Worm (Caenorhabditis elegans): ENCODE results near the gene ins-1.

The ins-1 gene

DNA sequence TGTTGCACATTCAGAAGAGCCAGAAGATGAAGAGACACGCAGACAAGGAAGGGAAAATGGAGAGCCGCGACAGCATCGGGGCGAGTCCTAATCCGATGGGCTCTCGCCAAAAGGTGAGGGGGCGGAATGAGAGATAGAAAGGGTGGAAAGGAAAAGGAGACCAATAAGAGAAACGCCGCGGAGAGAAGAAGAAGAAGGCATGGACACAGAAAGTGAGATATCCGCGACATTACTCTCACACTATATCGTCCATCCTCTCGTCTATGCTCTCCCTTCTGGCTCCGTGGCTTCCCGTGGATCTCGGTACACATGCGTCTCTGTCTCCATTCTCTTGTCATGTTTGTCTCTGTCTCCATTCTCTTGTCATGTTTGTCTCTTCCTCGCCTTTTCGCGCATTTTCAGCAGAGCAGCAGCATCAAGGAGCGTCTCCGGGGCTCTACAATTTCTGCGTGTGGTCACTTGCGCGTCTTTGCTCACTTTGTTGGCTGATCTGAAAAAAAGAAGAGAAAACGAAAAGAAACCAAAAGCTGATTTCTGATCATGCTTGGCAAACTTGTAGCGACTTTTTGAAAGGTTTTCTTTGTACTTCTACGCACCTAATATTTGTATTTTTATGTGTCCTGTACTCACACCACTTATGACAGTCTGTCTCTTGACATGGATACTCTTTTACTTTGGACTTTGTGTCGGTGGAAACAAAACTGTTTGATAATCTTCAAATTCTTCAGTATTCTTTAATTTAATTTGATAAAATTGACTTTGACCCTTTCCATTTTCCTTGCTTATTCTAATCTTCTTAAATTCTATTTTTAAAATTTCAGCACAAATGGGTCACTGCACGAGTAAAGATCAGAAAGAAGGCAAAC, 33.1 kb upstream of the ins-1 start, which contains the start of gene gpa-7 (continued):
- no peak for TF ChIP-seq skn-1 (tag; optimal IDR thresholded peaks at IDR 0.05)
- TF ChIP-seq T26A8.4 (GFP tag; IDR thresholded peaks at IDR 0.05), result 0 out of 2 replicates have a peak, but pooled peaks have one; percentile 61
- peak; percentile 48 for TF ChIP-seq hlh-30 (tag; optimal IDR thresholded peaks at IDR 0.05; ENCODE audit: insufficient read depth)
- TF ChIP-seq nhr-102 (tag; optimal IDR thresholded peaks at IDR 0.05), result no peak
- TF ChIP-seq nhr-25 (tag; optimal IDR thresholded peaks at IDR 0.05; ENCODE audit: borderline replicate concordance, insufficient read depth), result no peak
- no peak for TF ChIP-seq dpl-1 (GFP tag; optimal IDR thresholded peaks at IDR 0.05)
- TF ChIP-seq ceh-62 (tag; optimal IDR thresholded peaks at IDR 0.05), result no peak
- no peak for TF ChIP-seq Y5F2A.4 (GFP tag; optimal IDR thresholded peaks at IDR 0.05)
- TF ChIP-seq zfp-3 (GFP tag; conservative IDR thresholded peaks at IDR 0.05), result no peak
- no peak for TF ChIP-seq aly-2 (tag; optimal IDR thresholded peaks at IDR 0.05)
- no peak for TF ChIP-seq pha-4 (GFP tag; IDR thresholded peaks at IDR 0.05)
- no peak for TF ChIP-seq pha-4 (tag; optimal IDR thresholded peaks at IDR 0.05)
- TF ChIP-seq nhr-10 (tag; optimal IDR thresholded peaks at IDR 0.05), result no peak
- no peak for TF ChIP-seq F49E8.2 (tag; optimal IDR thresholded peaks at IDR 0.05; ENCODE audit: borderline replicate concordance)
- TF ChIP-seq T20F7.1 (GFP tag; optimal IDR thresholded peaks at IDR 0.05), result no peak
- peak; percentile 45 for TF ChIP-seq ceh-32 (tag; optimal IDR thresholded peaks at IDR 0.05; ENCODE audit: poor library complexity)
- TF ChIP-seq fkh-10 (GFP tag; optimal IDR thresholded peaks at IDR 0.05), result peak; percentile 81
- TF ChIP-seq lin-29 (GFP tag; IDR thresholded peaks at IDR 0.05), result no peak
- no peak for TF ChIP-seq unc-130 (GFP tag; optimal IDR thresholded peaks at IDR 0.05)
- no peak for TF ChIP-seq dmd-9 (GFP tag; IDR thresholded peaks at IDR 0.05)
- no peak for TF ChIP-seq hlh-11 (tag; optimal IDR thresholded peaks at IDR 0.05)
- TF ChIP-seq tra-1 (GFP tag; IDR thresholded peaks at IDR 0.05), result no peak
- TF ChIP-seq F10B5.3 (tag; optimal IDR thresholded peaks at IDR 0.05), result no peak
- no peak for TF ChIP-seq mxl-2 (GFP tag; conservative IDR thresholded peaks at IDR 0.05)
- TF ChIP-seq zag-1 (tag; optimal IDR thresholded peaks at IDR 0.05), result no peak
- no peak for TF ChIP-seq nhr-77 (tag; optimal IDR thresholded peaks at IDR 0.05)
- no peak for TF ChIP-seq ceh-82 (tag; optimal IDR thresholded peaks at IDR 0.05)
- TF ChIP-seq mdt-29 (GFP tag; IDR thresholded peaks at IDR 0.05), result no peak
- TF ChIP-seq unc-39 (tag; optimal IDR thresholded peaks at IDR 0.05), result no peak
- TF ChIP-seq nhr-76 (tag; optimal IDR thresholded peaks at IDR 0.05), result no peak
- no peak for TF ChIP-seq mes-2 (tag; optimal IDR thresholded peaks at IDR 0.05; ENCODE audit: poor library complexity, severe bottlenecking)
- TF ChIP-seq ZK337.2 (GFP tag; IDR thresholded peaks at IDR 0.05), result no peak
- no peak for TF ChIP-seq ces-1 (GFP tag; optimal IDR thresholded peaks at IDR 0.05)
- no peak for TF ChIP-seq sdz-12 (GFP tag; optimal IDR thresholded peaks at IDR 0.05)
- TF ChIP-seq F37D6.2 (tag; optimal IDR thresholded peaks at IDR 0.05), result peak; percentile 64
- no peak for TF ChIP-seq saeg-2 (GFP tag; IDR thresholded peaks at IDR 0.05)
- no peak for TF ChIP-seq F44E2.7 (GFP tag; IDR thresholded peaks at IDR 0.05)
- TF ChIP-seq nhr-28 (tag; optimal IDR thresholded peaks at IDR 0.05), result no peak
- TF ChIP-seq ztf-7 (tag; optimal IDR thresholded peaks at IDR 0.05), result no peak
- TF ChIP-seq ZK546.5 (tag; optimal IDR thresholded peaks at IDR 0.05), result no peak
- TF ChIP-seq jun-1 (tag; optimal IDR thresholded peaks at IDR 0.05), result no peak
- no peak for TF ChIP-seq daf-19 (GFP tag; conservative IDR thresholded peaks at IDR 0.05)
- TF ChIP-seq snpc-1.2 (GFP tag; IDR thresholded peaks at IDR 0.05), result no peak
- TF ChIP-seq mep-1 (tag; optimal IDR thresholded peaks at IDR 0.05), result peak; percentile 59
- TF ChIP-seq fos-1 (tag; optimal IDR thresholded peaks at IDR 0.05), result no peak
- peak; percentile 66 for TF ChIP-seq nhr-11 (tag; optimal IDR thresholded peaks at IDR 0.05)
- TF ChIP-seq snpc-4 (tag; optimal IDR thresholded peaks at IDR 0.05), result no peak
- no peak for TF ChIP-seq daf-16 (GFP tag; optimal IDR thresholded peaks at IDR 0.05)
- TF ChIP-seq daf-16 (tag; optimal IDR thresholded peaks at IDR 0.05), result no peak
- no peak for TF ChIP-seq madf-5 (GFP tag; IDR thresholded peaks at IDR 0.05)
- TF ChIP-seq tag-97 (GFP tag; IDR thresholded peaks at IDR 0.05), result no peak

Measured in whole organism, L4 larva.